Worm (Caenorhabditis elegans): ENCODE results near the gene srh-112.

DNA sequence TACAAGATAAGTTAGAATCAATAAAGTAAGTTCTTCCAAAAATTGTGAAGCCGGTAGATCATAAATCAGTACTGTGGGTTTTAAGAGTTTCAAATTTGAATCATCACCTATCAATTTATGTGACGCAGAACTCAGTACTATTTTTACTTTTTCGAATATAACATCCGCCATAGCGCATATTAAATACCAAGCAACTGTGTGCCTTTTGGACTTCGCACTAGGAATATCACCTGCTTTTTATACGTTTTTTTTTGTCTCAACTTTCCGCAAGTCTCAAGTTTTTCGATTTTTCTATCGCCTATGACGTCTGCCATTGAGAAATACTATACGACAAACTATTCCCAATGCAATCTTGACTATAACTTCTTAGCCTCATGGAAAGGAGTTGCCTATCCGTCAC, 13.3 kb downstream of the srh-112 start, which contains the start of gene srh-113:
- TF ChIP-seq him-1 (tag; optimal IDR thresholded peaks at IDR 0.05) (no peak), W03F9.2 (tag; optimal IDR thresholded peaks at IDR 0.05) (no peak), dao-5 (tag; optimal IDR thresholded peaks at IDR 0.05) (no peak)

All from whole organism, L4/young adult.